Fruit fly (Drosophila melanogaster) whole organism, embryonic: ENCODE data around the gene qm.

ENCODE experiments used
- CG10147 ChIP-seq: fragments of 200-800 bp; sonication (Bioruptor generic); optimal IDR thresholded peaks from 2 replicates; lab custom pipeline; 2019; ENCODE audit warnings: missing biosample characterization, mild to moderate bottlenecking, missing genetic modification characterization, moderate library complexity
- Nf-YB ChIP-seq: fragments of 200-800 bp; sonication (Bioruptor generic); optimal IDR thresholded peaks from 3 replicates; lab custom pipeline; 2019; ENCODE audit warnings: missing biosample characterization, mild to moderate bottlenecking, missing genetic modification characterization, moderate library complexity
- fd64A ChIP-seq: fragments of 200-800 bp; sonication (Bioruptor generic); optimal IDR thresholded peaks from 3 replicates; lab custom pipeline; 2018; ENCODE audit warnings: missing biosample characterization, mild to moderate bottlenecking, missing genetic modification characterization
- lilli ChIP-seq: fragments of 200-800 bp; sonication (Bioruptor generic); optimal IDR thresholded peaks from 3 replicates; lab custom pipeline; 2016; ENCODE audit warnings: missing biosample characterization, missing genetic modification characterization
- org-1 ChIP-seq: fragments of 200-800 bp; sonication (Bioruptor generic); optimal IDR thresholded peaks from 2 replicates; lab custom pipeline; 2017; ENCODE audit warnings: missing biosample characterization, missing genetic modification characterization
- tgo ChIP-seq: fragments of 200-800 bp; sonication (Bioruptor generic); IDR thresholded peaks from 3 replicates; pipeline ENCODE4 v1.3.6; 2022; ENCODE audit warnings: missing biosample characterization, missing genetic modification characterization
- zen ChIP-seq: fragments of 200-800 bp; sonication (Bioruptor generic); optimal IDR thresholded peaks from 3 replicates; lab custom pipeline; 2018; ENCODE audit warnings: missing biosample characterization, mild to moderate bottlenecking, missing genetic modification characterization, moderate library complexity

DNA sequence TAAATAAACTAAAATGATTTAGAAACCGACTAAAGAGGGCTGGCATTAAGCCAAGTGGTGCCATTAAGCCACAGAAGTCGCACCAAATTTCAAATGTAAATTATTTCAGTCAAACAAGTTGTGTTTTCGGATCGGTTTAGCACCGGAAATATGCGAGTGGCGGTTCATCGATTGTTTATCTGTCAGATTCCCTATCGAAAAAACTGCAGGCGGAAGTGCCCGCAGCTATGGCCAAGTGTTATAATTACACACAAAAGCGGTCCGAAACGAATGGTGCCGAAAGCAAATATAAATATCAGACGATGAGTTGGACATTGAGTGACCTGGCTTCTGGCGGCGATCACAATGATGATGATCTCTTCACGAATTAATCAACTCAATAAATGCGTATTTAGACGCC, 41.9 kb downstream of the qm start:
- no peak for TF ChIP-seq zen (tag; lab: Kevin White, UChicago)
- no peak for TF ChIP-seq org-1 (GFP tag; lab: Kevin White, UChicago)
- no peak for TF ChIP-seq lilli (GFP tag; lab: Kevin White, UChicago)
- TF ChIP-seq CG10147: no peak
- TF ChIP-seq tgo (GFP tag; lab: Robert Waterston, UW): no peak
- no peak for TF ChIP-seq fd64A
- TF ChIP-seq Nf-YB: no peak
